Fruit fly (Drosophila melanogaster) whole organism, embryonic: ENCODE data around the gene CG4586.

Experiments
- CG13287 ChIP-seq: fragments of 200-800 bp; sonication (Bioruptor generic); IDR thresholded peaks from 2 replicates; pipeline ENCODE4 v1.3.6; 2022; ENCODE audit warnings: missing biosample characterization, missing genetic modification characterization; ENCODE audit not compliant: partially characterized antibody
- CG4617 ChIP-seq: fragments of 200-800 bp; sonication (Bioruptor generic); optimal IDR thresholded peaks from 3 replicates; lab custom pipeline; 2016; ENCODE audit warnings: missing biosample characterization, missing genetic modification characterization, borderline replicate concordance
- bab2 ChIP-seq: fragments of 200-800 bp; sonication (Bioruptor generic); optimal IDR thresholded peaks from 2 replicates; lab custom pipeline; 2016; ENCODE audit warnings: missing biosample characterization, missing genetic modification characterization
- br ChIP-seq: fragments of >200 bp; optimal IDR thresholded peaks from 2 replicates; lab custom pipeline; 2017
- insv ChIP-seq, 2 experiments: fragments of 200-800 bp; sonication (Bioruptor generic); optimal IDR thresholded peaks; 3 replicates each; lab custom pipeline; 2016 to 2018; ENCODE audit warnings: missing biosample characterization in 2 of 2, missing genetic modification characterization in 2 of 2
- p53 ChIP-seq: fragments of 200-800 bp; sonication (Bioruptor generic); optimal IDR thresholded peaks from 2 replicates; lab custom pipeline; 2016; ENCODE audit warnings: missing biosample characterization, missing genetic modification characterization
- toy ChIP-seq: fragments of 200-800 bp; sonication (Bioruptor generic); IDR thresholded peaks from 2 replicates; pipeline ENCODE4 v1.3.6; 2022; ENCODE audit warnings: missing biosample characterization, missing genetic modification characterization

DNA sequence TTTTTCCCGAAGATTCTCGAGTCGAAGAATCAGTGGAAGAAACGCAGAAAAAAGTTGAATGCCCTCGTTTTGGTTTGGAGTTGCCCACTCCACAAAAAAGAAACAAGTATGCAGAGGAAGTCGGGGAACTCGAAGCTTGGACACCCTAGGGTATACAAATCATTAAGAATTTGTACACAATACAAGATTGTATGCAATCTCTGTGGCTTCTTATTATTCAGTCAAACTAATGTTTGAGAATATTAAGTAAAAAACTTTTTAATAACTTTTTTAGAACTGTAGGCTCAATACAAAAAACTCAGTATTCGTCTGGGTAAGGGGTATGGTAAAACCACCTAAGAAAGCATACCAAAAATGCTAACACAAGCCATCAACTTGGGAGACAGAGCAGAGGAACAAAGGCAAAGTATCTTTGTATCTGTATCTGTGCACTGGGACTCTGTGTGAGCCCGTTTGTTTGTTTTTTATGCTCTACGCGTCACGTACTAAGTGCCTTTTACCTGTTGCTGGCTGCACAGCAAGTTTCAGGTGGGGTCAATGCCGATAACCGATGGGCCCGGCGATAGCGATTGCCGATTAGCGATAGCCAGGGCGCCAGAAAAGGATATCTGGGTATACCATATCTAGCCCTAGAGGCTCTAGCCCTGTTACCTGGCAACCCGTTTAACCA, 15.6 kb downstream of the CG4586 start:
- TF ChIP-seq CG13287 (peak; percentile 10; the same call in 1 of the 2 replicates), CG4617 (GFP tag; lab: Kevin White, UChicago) (peak; percentile 14), p53 (GFP tag; lab: Kevin White, UChicago) (no peak), br (lab: Kevin White, UChicago) (no peak), bab2 (GFP tag; lab: Kevin White, UChicago) (peak; percentile 80), insv (GFP tag; optimal IDR thresholded peaks at IDR 0.05; lab: Kevin White, UChicago) (no peak), toy (GFP tag; lab: Robert Waterston, UW) (no peak)
